Worm (Caenorhabditis elegans) whole organism, mixed stage, embryonic: ENCODE data around the gene F55F3.4.

Experiments used
- ces-1 ChIP-seq: fragments of 150-350 bp; optimal IDR thresholded peaks from 2 replicates; lab custom pipeline; 2014; ENCODE audit warnings: missing biosample characterization, missing genetic modification reagents, missing genetic modification characterization
- elt-3 ChIP-seq: fragments of 150-350 bp; optimal IDR thresholded peaks from 2 replicates; lab custom pipeline; 2014; ENCODE audit warnings: missing biosample characterization, missing genetic modification characterization
- nhr-12 ChIP-seq: fragments of 150-350 bp; optimal IDR thresholded peaks from 2 replicates; lab custom pipeline; 2014; ENCODE audit warnings: missing biosample characterization, missing genetic modification characterization
- nhr-28 ChIP-seq: fragments of 150-350 bp; optimal IDR thresholded peaks from 2 replicates; lab custom pipeline; 2014; ENCODE audit warnings: missing biosample characterization, missing genetic modification characterization

ce11 chrX:13759676-13760447 lies 25.5 kb upstream of the F55F3.4 start, which contains the start of gene cest-13:
- TF ChIP-seq nhr-28 (tag; lab: Kevin White, UChicago) = no peak
- no peak for TF ChIP-seq elt-3 (tag; lab: Kevin White, UChicago)
- no peak for TF ChIP-seq ces-1
- no peak for TF ChIP-seq nhr-12
